Fruit fly (Drosophila melanogaster) whole organism, embryonic: Measurements from ENCODE around the gene CG10467.

Experiments
- CG10267 ChIP-seq: fragments of 200-800 bp; sonication (Bioruptor generic); optimal IDR thresholded peaks from 2 replicates; lab custom pipeline; 2018; ENCODE audit warnings: missing biosample characterization, mild to moderate bottlenecking, missing genetic modification characterization, moderate library complexity
- CG11398 ChIP-seq: fragments of 200-800 bp; sonication (Bioruptor generic); optimal IDR thresholded peaks from 2 replicates; lab custom pipeline; 2016; ENCODE audit warnings: missing biosample characterization, missing genetic modification characterization
- CG11504 ChIP-seq: fragments of 200-800 bp; sonication (Bioruptor generic); optimal IDR thresholded peaks from 3 replicates; lab custom pipeline; 2019; ENCODE audit warnings: missing biosample characterization, mild to moderate bottlenecking, missing genetic modification characterization, moderate library complexity
- CG12659 ChIP-seq: fragments of 200-800 bp; sonication (Bioruptor generic); optimal IDR thresholded peaks from 3 replicates; lab custom pipeline; 2017; ENCODE audit warnings: mild to moderate bottlenecking, missing biosample characterization, missing genetic modification reagents, missing genetic modification characterization
- CG13424 ChIP-seq: fragments of 200-800 bp; sonication (Bioruptor generic); optimal IDR thresholded peaks from 2 replicates; lab custom pipeline; 2019; ENCODE audit warnings: missing biosample characterization, mild to moderate bottlenecking, missing genetic modification characterization, moderate library complexity
- CG1647 ChIP-seq: fragments of 200-800 bp; sonication (Bioruptor generic); optimal IDR thresholded peaks from 3 replicates; lab custom pipeline; 2016; ENCODE audit warnings: missing biosample characterization, missing genetic modification characterization
- CG18011 ChIP-seq: fragments of 200-800 bp; sonication (Bioruptor generic); optimal IDR thresholded peaks from 2 replicates; lab custom pipeline; 2017; ENCODE audit warnings: missing biosample characterization, missing genetic modification characterization, mild to moderate bottlenecking, moderate library complexity, missing genotype
- CG2116 ChIP-seq: fragments of 200-800 bp; sonication (Bioruptor generic); optimal IDR thresholded peaks from 3 replicates; lab custom pipeline; 2018; ENCODE audit warnings: missing biosample characterization, mild to moderate bottlenecking, missing genetic modification characterization
- CG2889 ChIP-seq: fragments of 200-800 bp; sonication (Bioruptor generic); IDR thresholded peaks from 3 replicates; pipeline ENCODE4 v1.3.6; 2022; ENCODE audit warnings: missing biosample characterization, missing genetic modification characterization
- CG32772 ChIP-seq: fragments of 200-800 bp; sonication (Bioruptor generic); IDR thresholded peaks from 2 replicates; pipeline ENCODE4 v1.3.6; 2022; ENCODE audit warnings: missing biosample characterization, missing genetic modification characterization
- CG4730 ChIP-seq: fragments of 200-800 bp; sonication (Bioruptor generic); IDR thresholded peaks from 2 replicates; pipeline ENCODE4 v1.3.6; 2022; ENCODE audit warnings: missing biosample characterization, missing genetic modification characterization
- CG6272 ChIP-seq: fragments of 200-800 bp; sonication (Bioruptor generic); IDR thresholded peaks from 2 replicates; pipeline ENCODE4 v1.3.6; 2022; ENCODE audit warnings: missing biosample characterization, missing genetic modification characterization
- CG7928 ChIP-seq: fragments of 200-800 bp; sonication (Bioruptor generic); optimal IDR thresholded peaks from 2 replicates; lab custom pipeline; 2017; ENCODE audit warnings: missing biosample characterization, mild to moderate bottlenecking, missing genetic modification characterization
- CG8089 ChIP-seq: fragments of 200-800 bp; sonication (Bioruptor generic); optimal IDR thresholded peaks from 3 replicates; lab custom pipeline; 2016; ENCODE audit warnings: missing biosample characterization, missing genetic modification characterization
- Dad ChIP-seq: fragments of 200-800 bp; sonication (Bioruptor generic); optimal IDR thresholded peaks from 3 replicates; lab custom pipeline; 2016; ENCODE audit warnings: missing biosample characterization, missing genetic modification characterization
- Dll ChIP-seq: fragments of 200-800 bp; sonication (Bioruptor generic); IDR thresholded peaks from 4 replicates; pipeline ENCODE4 v1.3.6; 2022; ENCODE audit warnings: missing biosample characterization, missing genetic modification characterization; ENCODE audit not compliant: partially characterized antibody
- Eip74EF ChIP-seq, 2 experiments: fragments of 200-800 bp in 1 of 2; fragments of >200 bp in 1 of 2; sonication (Bioruptor generic) in 1 of 2; optimal IDR thresholded peaks; 2 replicates each; lab custom pipeline; 2017 to 2019; ENCODE audit warnings: missing biosample characterization in 2 of 2, missing genetic modification characterization in 2 of 2, mild to moderate bottlenecking in 1 of 2, moderate library complexity in 1 of 2
- Ets97D ChIP-seq: fragments of 200-800 bp; sonication (Bioruptor generic); optimal IDR thresholded peaks from 3 replicates; lab custom pipeline; 2016; ENCODE audit warnings: missing biosample characterization, missing genetic modification characterization
- Fer1 ChIP-seq: fragments of 200-800 bp; sonication (Bioruptor generic); optimal IDR thresholded peaks from 2 replicates; lab custom pipeline; 2017; ENCODE audit warnings: missing biosample characterization, mild to moderate bottlenecking, missing genetic modification characterization
- Hey ChIP-seq: fragments of 200-800 bp; sonication (Bioruptor generic); optimal IDR thresholded peaks from 3 replicates; lab custom pipeline; 2018; ENCODE audit warnings: missing biosample characterization, mild to moderate bottlenecking, missing genetic modification characterization
- Hr3 ChIP-seq: fragments of 200-800 bp; sonication (Bioruptor generic); optimal IDR thresholded peaks from 3 replicates; lab custom pipeline; 2016; ENCODE audit warnings: missing biosample characterization, missing genetic modification characterization
- Lhr ChIP-seq: fragments of 200-800 bp; sonication (Bioruptor generic); optimal IDR thresholded peaks from 3 replicates; lab custom pipeline; 2017; ENCODE audit warnings: mild to moderate bottlenecking, missing biosample characterization, missing genetic modification reagents, missing genetic modification characterization
- MBD-R2 ChIP-seq: fragments of 200-800 bp; sonication (Bioruptor generic); IDR thresholded peaks from 2 replicates; pipeline ENCODE4 v1.3.6; 2022; ENCODE audit warnings: missing biosample characterization, missing genetic modification characterization
- NC2α ChIP-seq: fragments of 200-800 bp; sonication (Bioruptor generic); optimal IDR thresholded peaks from 2 replicates; lab custom pipeline; 2016; ENCODE audit warnings: missing biosample characterization, missing genetic modification characterization
- NK7.1 ChIP-seq: fragments of 200-800 bp; sonication (Bioruptor generic); optimal IDR thresholded peaks from 3 replicates; lab custom pipeline; 2016; ENCODE audit warnings: missing biosample characterization, missing genetic modification characterization
- Neu2 ChIP-seq: fragments of 200-800 bp; sonication (Bioruptor generic); optimal IDR thresholded peaks from 3 replicates; lab custom pipeline; 2016; ENCODE audit warnings: missing biosample characterization, missing genetic modification characterization, borderline replicate concordance
- Ptx1 ChIP-seq: fragments of 200-800 bp; sonication (Bioruptor generic); IDR thresholded peaks from 2 replicates; pipeline ENCODE4 v1.3.6; 2022; ENCODE audit warnings: missing biosample characterization, missing genetic modification characterization
- Sin3A ChIP-seq: fragments of >200 bp; optimal IDR thresholded peaks from 2 replicates; lab custom pipeline; 2018
- Spps ChIP-seq: fragments of 200-800 bp; sonication (Bioruptor generic); optimal IDR thresholded peaks from 2 replicates; lab custom pipeline; 2018; ENCODE audit warnings: missing biosample characterization, mild to moderate bottlenecking, missing genetic modification characterization
- Sry-δ ChIP-seq: fragments of 200-800 bp; sonication (Bioruptor generic); optimal IDR thresholded peaks from 2 replicates; lab custom pipeline; 2016; ENCODE audit warnings: missing biosample characterization, missing genetic modification characterization
- Usf ChIP-seq: fragments of 200-800 bp; sonication (Bioruptor generic); optimal IDR thresholded peaks from 2 replicates; lab custom pipeline; 2017; ENCODE audit warnings: missing genotype, missing biosample characterization, missing genetic modification characterization
- ash1 ChIP-seq: fragments of 200-800 bp; sonication (Bioruptor generic); optimal IDR thresholded peaks from 2 replicates; lab custom pipeline; 2018; ENCODE audit warnings: missing biosample characterization, mild to moderate bottlenecking, missing genetic modification characterization
- bowl ChIP-seq: fragments of 200-800 bp; sonication (Bioruptor generic); IDR thresholded peaks from 2 replicates; pipeline ENCODE4 v1.3.6; 2022; ENCODE audit warnings: missing biosample characterization, missing genetic modification characterization
- chm ChIP-seq: fragments of 200-800 bp; sonication (Bioruptor generic); IDR thresholded peaks from 2 replicates; pipeline ENCODE4 v1.3.6; 2022; ENCODE audit warnings: missing biosample characterization, missing genetic modification characterization
- dan ChIP-seq: fragments of 200-800 bp; sonication (Bioruptor generic); IDR thresholded peaks from 2 replicates; pipeline ENCODE4 v1.3.6; 2022; ENCODE audit warnings: missing biosample characterization, missing genetic modification characterization
- fru ChIP-seq: fragments of >200 bp; optimal IDR thresholded peaks from 2 replicates; lab custom pipeline; 2017
- gcm2 ChIP-seq: fragments of 200-800 bp; sonication (Bioruptor generic); optimal IDR thresholded peaks from 2 replicates; lab custom pipeline; 2016; ENCODE audit warnings: missing biosample characterization, missing genetic modification characterization
- grau ChIP-seq: fragments of 200-800 bp; optimal IDR thresholded peaks from 3 replicates; lab custom pipeline; 2019; ENCODE audit warnings: missing biosample characterization, mild to moderate bottlenecking, missing genetic modification characterization, moderate library complexity
- h ChIP-seq: fragments of >200 bp; optimal IDR thresholded peaks from 2 replicates; lab custom pipeline; 2017
- hbn ChIP-seq: fragments of 200-800 bp; sonication (Bioruptor generic); IDR thresholded peaks from 2 replicates; pipeline ENCODE4 v1.3.6; 2022; ENCODE audit warnings: missing biosample characterization, missing genetic modification characterization; ENCODE audit not compliant: partially characterized antibody
- hth ChIP-seq: fragments of >200 bp; optimal IDR thresholded peaks from 2 replicates; lab custom pipeline; 2017; ENCODE audit warnings: inconsistent platforms
- lilli ChIP-seq: fragments of 200-800 bp; sonication (Bioruptor generic); optimal IDR thresholded peaks from 3 replicates; lab custom pipeline; 2016; ENCODE audit warnings: missing biosample characterization, missing genetic modification characterization
- luna ChIP-seq: fragments of 200-800 bp; sonication (Bioruptor generic); optimal IDR thresholded peaks from 2 replicates; lab custom pipeline; 2016; ENCODE audit warnings: missing biosample characterization, missing genetic modification characterization
- mam ChIP-seq: fragments of 200-800 bp; sonication (Bioruptor generic); optimal IDR thresholded peaks from 3 replicates; lab custom pipeline; 2016; ENCODE audit warnings: missing biosample characterization, missing genetic modification characterization
- nau ChIP-seq: fragments of 200-800 bp; sonication (Bioruptor generic); optimal IDR thresholded peaks from 3 replicates; lab custom pipeline; 2017; ENCODE audit warnings: missing biosample characterization, mild to moderate bottlenecking, missing genetic modification characterization, missing genetic modification reagents
- nerfin-2 ChIP-seq: fragments of 200-800 bp; sonication (Bioruptor generic); IDR thresholded peaks from 2 replicates; pipeline ENCODE4 v1.3.6; 2022; ENCODE audit warnings: missing biosample characterization, missing genetic modification characterization; ENCODE audit not compliant: partially characterized antibody
- odd ChIP-seq: fragments of 200-800 bp; sonication (Bioruptor generic); optimal IDR thresholded peaks from 2 replicates; lab custom pipeline; 2017; ENCODE audit warnings: missing biosample characterization, mild to moderate bottlenecking, missing genetic modification characterization
- pb ChIP-seq: fragments of 200-800 bp; sonication (Bioruptor generic); optimal IDR thresholded peaks from 3 replicates; lab custom pipeline; 2016; ENCODE audit warnings: missing biosample characterization, missing genetic modification characterization
- ro ChIP-seq: fragments of 200-800 bp; sonication (Bioruptor generic); IDR thresholded peaks from 2 replicates; pipeline ENCODE4 v1.3.6; 2022; ENCODE audit warnings: missing biosample characterization, missing genetic modification characterization
- sim ChIP-seq: fragments of 200-800 bp; sonication (Bioruptor generic); IDR thresholded peaks from 2 replicates; pipeline ENCODE4 v1.3.6; 2022; ENCODE audit warnings: missing biosample characterization, missing genetic modification characterization
- tx ChIP-seq: fragments of 200-800 bp; sonication (Bioruptor generic); optimal IDR thresholded peaks from 2 replicates; lab custom pipeline; 2016; ENCODE audit warnings: missing biosample characterization, missing genetic modification characterization
- wdn ChIP-seq: fragments of 200-800 bp; sonication (Bioruptor generic); IDR thresholded peaks from 2 replicates; pipeline ENCODE4 v1.3.6; 2022; ENCODE audit warnings: missing biosample characterization, missing genetic modification characterization
- zf30C ChIP-seq: fragments of 200-800 bp; sonication (Bioruptor generic); optimal IDR thresholded peaks from 3 replicates; lab custom pipeline; 2018; ENCODE audit warnings: missing biosample characterization, mild to moderate bottlenecking, missing genetic modification characterization

CG10467 gene

DNA sequence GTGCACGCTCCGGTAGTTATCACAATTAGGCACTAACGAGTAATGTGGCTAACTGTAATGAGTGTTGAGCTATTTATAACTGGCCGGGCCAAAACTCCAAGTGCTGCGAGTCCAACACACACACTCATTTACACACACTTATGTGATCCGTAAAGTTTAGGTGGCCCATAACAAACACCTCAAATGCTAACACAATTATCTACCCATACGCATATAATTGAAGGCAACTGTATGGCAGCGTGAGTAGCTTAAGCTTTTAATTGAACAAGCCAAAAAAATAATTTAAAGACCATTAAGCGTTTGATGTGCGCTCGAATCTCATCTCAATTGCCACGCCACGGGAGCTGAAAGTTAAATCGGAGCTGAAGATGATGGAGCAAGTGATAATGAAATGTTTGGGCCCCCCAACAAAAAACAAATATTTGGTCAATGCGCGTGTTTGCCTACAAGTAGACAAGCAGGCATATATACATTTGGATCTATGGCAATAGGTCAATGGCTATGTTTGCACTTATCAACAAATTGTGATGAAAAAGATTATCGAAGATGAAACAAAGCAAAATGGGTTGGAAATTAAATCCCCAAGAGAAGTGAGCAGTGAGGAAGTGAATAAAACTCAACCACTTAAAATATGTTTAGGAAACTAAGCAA, 45.5 kb upstream of the CG10467 start, which contains the start of gene Cpr65Av:
TSS of gene Cpr65Av (minus strand) at position 51 of the 651 bp plus-strand sequence.
- TF ChIP-seq chm (GFP tag; lab: Robert Waterston, UW) (no peak), zf30C (GFP tag; lab: Kevin White, UChicago) (no peak), nerfin-2 (GFP tag; lab: Robert Waterston, UW) (no peak), Eip74EF (GFP tag; optimal IDR thresholded peaks at IDR 0.05; lab: Kevin White, UChicago) (peak in 1 of 2 experiments; percentile 11), ro (no peak), Spps (no peak), CG8089 (no peak), Neu2 (GFP tag; lab: Kevin White, UChicago) (no peak), luna (GFP tag; lab: Kevin White, UChicago) (no peak), Hey (tag; lab: Kevin White, UChicago) (no peak), hbn (GFP tag; lab: Robert Waterston, UW) (no peak), CG11504 (peak; percentile 12), CG1647 (GFP tag; lab: Kevin White, UChicago) (no peak), Dll (GFP tag; lab: Robert Waterston, UW) (no peak), hth (lab: Kevin White, UChicago) (no peak), pb (no peak), CG6272 (no peak), Hr3 (GFP tag; lab: Kevin White, UChicago) (no peak), wdn (no peak), NK7.1 (no peak), CG32772 (no peak), ash1 (GFP tag; lab: Kevin White, UChicago) (no peak), tx (GFP tag; lab: Kevin White, UChicago) (no peak), MBD-R2 (GFP tag; lab: Robert Waterston, UW) (no peak), CG13424 (peak; percentile 39), mam (GFP tag; lab: Kevin White, UChicago) (no peak), CG12659 (GFP tag; lab: Kevin White, UChicago) (no peak), gcm2 (GFP tag; lab: Kevin White, UChicago) (no peak), Usf (GFP tag; lab: Kevin White, UChicago) (no peak), fru (lab: Kevin White, UChicago) (no peak), grau (no peak), Ets97D (GFP tag; lab: Kevin White, UChicago) (no peak), CG2889 (GFP tag; lab: Robert Waterston, UW) (no peak), CG18011 (GFP tag; lab: Kevin White, UChicago) (no peak), bowl (no peak), CG11398 (GFP tag; lab: Kevin White, UChicago) (no peak), odd (GFP tag; lab: Kevin White, UChicago) (peak; percentile 33), CG2116 (no peak), lilli (GFP tag; lab: Kevin White, UChicago) (no peak), sim (GFP tag; lab: Robert Waterston, UW) (no peak), nau (peak; percentile 3), dan (GFP tag; lab: Robert Waterston, UW) (no peak), Sry-δ (no peak), Ptx1 (GFP tag; lab: Robert Waterston, UW) (no peak), Dad (no peak), CG7928 (GFP tag; lab: Kevin White, UChicago) (no peak), CG10267 (tag; lab: Kevin White, UChicago) (no peak), CG4730 (GFP tag; lab: Robert Waterston, UW) (no peak), NC2α (GFP tag; lab: Kevin White, UChicago) (no peak), Sin3A (no peak), Lhr (GFP tag; lab: Kevin White, UChicago) (no peak), h (no peak), Fer1 (GFP tag; lab: Kevin White, UChicago) (peak; percentile 25)
